Fruit fly (Drosophila melanogaster) whole organism, embryonic: ENCODE results near the gene Spt7.

Experiments used
- Adf1 ChIP-seq: fragments of 200-800 bp; sonication (Bioruptor generic); IDR thresholded peaks from 2 replicates; pipeline ENCODE4 v1.3.6; 2022; ENCODE audit warnings: missing biosample characterization, missing genetic modification characterization
- CG10543 ChIP-seq: fragments of 200-800 bp; sonication (Bioruptor generic); optimal IDR thresholded peaks from 3 replicates; lab custom pipeline; 2017; ENCODE audit warnings: missing biosample characterization, mild to moderate bottlenecking, missing genetic modification characterization, moderate library complexity
- CG11695 ChIP-seq: fragments of 200-800 bp; sonication (Bioruptor generic); IDR thresholded peaks from 3 replicates; pipeline ENCODE4 v1.3.6; 2022; ENCODE audit warnings: missing biosample characterization, missing genetic modification characterization
- CG1233 ChIP-seq: fragments of 200-800 bp; sonication (Bioruptor generic); optimal IDR thresholded peaks from 4 replicates; lab custom pipeline; 2018; ENCODE audit warnings: missing biosample characterization, mild to moderate bottlenecking, missing genetic modification characterization
- CG12391 ChIP-seq: fragments of 200-800 bp; sonication (Bioruptor generic); optimal IDR thresholded peaks from 3 replicates; lab custom pipeline; 2018; ENCODE audit warnings: missing biosample characterization, mild to moderate bottlenecking, missing genetic modification characterization, moderate library complexity
- CG13894 ChIP-seq: fragments of 200-800 bp; sonication (Bioruptor generic); optimal IDR thresholded peaks from 3 replicates; lab custom pipeline; 2018; ENCODE audit warnings: missing biosample characterization, mild to moderate bottlenecking, missing genetic modification characterization, moderate library complexity
- CG14050 ChIP-seq: fragments of 200-800 bp; sonication (Bioruptor generic); IDR thresholded peaks from 3 replicates; pipeline ENCODE4 v1.3.6; 2022; ENCODE audit warnings: missing biosample characterization, missing genetic modification characterization
- CG14710 ChIP-seq: fragments of 200-800 bp; sonication (Bioruptor generic); optimal IDR thresholded peaks from 3 replicates; lab custom pipeline; 2019; ENCODE audit warnings: missing biosample characterization, mild to moderate bottlenecking, missing genetic modification characterization, moderate library complexity
- CG16815 ChIP-seq: fragments of 200-800 bp; sonication (Bioruptor generic); optimal IDR thresholded peaks from 3 replicates; lab custom pipeline; 2017; ENCODE audit warnings: missing biosample characterization, mild to moderate bottlenecking, missing genetic modification characterization
- CG17568 ChIP-seq: fragments of 200-800 bp; sonication (Bioruptor generic); optimal IDR thresholded peaks from 2 replicates; lab custom pipeline; 2018; ENCODE audit warnings: missing biosample characterization, mild to moderate bottlenecking, missing genetic modification characterization, moderate library complexity
- CG31441 ChIP-seq: fragments of 200-800 bp; sonication (Bioruptor generic); IDR thresholded peaks from 2 replicates; pipeline ENCODE4 v1.3.6; 2022; ENCODE audit warnings: missing biosample characterization, missing genetic modification characterization
- CG3407 ChIP-seq: fragments of 200-800 bp; sonication (Bioruptor generic); optimal IDR thresholded peaks from 2 replicates; lab custom pipeline; 2018; ENCODE audit warnings: missing biosample characterization, mild to moderate bottlenecking, missing genetic modification characterization
- CG4328 ChIP-seq: fragments of 200-800 bp; sonication (Bioruptor generic); optimal IDR thresholded peaks from 3 replicates; lab custom pipeline; 2017; ENCODE audit warnings: missing biosample characterization, missing genetic modification reagents, missing genetic modification characterization
- CG4820 ChIP-seq: fragments of 200-800 bp; sonication (Bioruptor generic); optimal IDR thresholded peaks from 3 replicates; lab custom pipeline; 2016; ENCODE audit warnings: missing biosample characterization, missing genetic modification characterization
- CG7556 ChIP-seq: fragments of 200-800 bp; sonication (Bioruptor generic); optimal IDR thresholded peaks from 2 replicates; lab custom pipeline; 2017; ENCODE audit warnings: missing biosample characterization, mild to moderate bottlenecking, missing genetic modification characterization
- CG7987 ChIP-seq: fragments of 200-800 bp; sonication (Bioruptor generic); optimal IDR thresholded peaks from 2 replicates; lab custom pipeline; 2018; ENCODE audit warnings: missing biosample characterization, mild to moderate bottlenecking, missing genetic modification characterization, moderate library complexity
- CG8944 ChIP-seq: fragments of 200-800 bp; sonication (Bioruptor generic); optimal IDR thresholded peaks from 3 replicates; lab custom pipeline; 2016; ENCODE audit warnings: missing biosample characterization, missing genetic modification characterization
- CoRest ChIP-seq: fragments of 200-800 bp; sonication (Bioruptor generic); optimal IDR thresholded peaks from 3 replicates; lab custom pipeline; 2018; ENCODE audit warnings: missing biosample characterization, mild to moderate bottlenecking, missing genetic modification characterization, moderate library complexity
- Dbx ChIP-seq: fragments of 200-800 bp; sonication (Bioruptor generic); IDR thresholded peaks from 3 replicates; pipeline ENCODE4 v1.3.6; 2022; ENCODE audit warnings: missing biosample characterization, missing genetic modification characterization
- E2f2 ChIP-seq: fragments of 200-800 bp; sonication (Bioruptor generic); IDR thresholded peaks from 2 replicates; pipeline ENCODE4 v1.3.6; 2022; ENCODE audit warnings: missing biosample characterization, missing genetic modification characterization
- ERR ChIP-seq: fragments of 200-800 bp; sonication (Bioruptor generic); optimal IDR thresholded peaks from 2 replicates; lab custom pipeline; 2016; ENCODE audit warnings: missing biosample characterization, missing genetic modification characterization
- Elba2 ChIP-seq: fragments of 200-800 bp; sonication (Bioruptor generic); optimal IDR thresholded peaks from 3 replicates; lab custom pipeline; 2016; ENCODE audit warnings: missing biosample characterization, missing genetic modification characterization
- H2.0 ChIP-seq: fragments of 200-800 bp; sonication (Bioruptor generic); IDR thresholded peaks from 2 replicates; pipeline ENCODE4 v1.3.6; 2022; ENCODE audit warnings: missing biosample characterization, missing genetic modification characterization
- Mad ChIP-seq: fragments of 200-800 bp; sonication (Bioruptor generic); optimal IDR thresholded peaks from 2 replicates; lab custom pipeline; 2016; ENCODE audit warnings: missing biosample characterization, missing genetic modification characterization
- Myb ChIP-seq: fragments of 200-800 bp; sonication (Bioruptor generic); optimal IDR thresholded peaks from 2 replicates; lab custom pipeline; 2016; ENCODE audit warnings: missing biosample characterization, missing genetic modification characterization
- Neu2 ChIP-seq: fragments of 200-800 bp; sonication (Bioruptor generic); optimal IDR thresholded peaks from 3 replicates; lab custom pipeline; 2016; ENCODE audit warnings: missing biosample characterization, missing genetic modification characterization, borderline replicate concordance
- Nf-YA ChIP-seq: fragments of 200-800 bp; sonication (Bioruptor generic); IDR thresholded peaks from 2 replicates; pipeline ENCODE4 v1.3.6; 2022; ENCODE audit warnings: missing biosample characterization, missing genetic modification characterization
- Sox102F ChIP-seq: fragments of 200-800 bp; sonication (Bioruptor generic); optimal IDR thresholded peaks from 2 replicates; lab custom pipeline; 2018; ENCODE audit warnings: missing biosample characterization, mild to moderate bottlenecking, missing genetic modification characterization, moderate library complexity
- abd-A ChIP-seq: fragments of 200-800 bp; sonication (Bioruptor generic); optimal IDR thresholded peaks from 3 replicates; lab custom pipeline; 2019; ENCODE audit warnings: missing biosample characterization, mild to moderate bottlenecking, missing genetic modification characterization, moderate library complexity
- amos ChIP-seq: fragments of 200-800 bp; sonication (Bioruptor generic); IDR thresholded peaks from 2 replicates; pipeline ENCODE4 v1.3.6; 2022; ENCODE audit warnings: missing biosample characterization, missing genetic modification characterization; ENCODE audit not compliant: partially characterized antibody
- bbx ChIP-seq: fragments of 200-800 bp; sonication (Bioruptor generic); IDR thresholded peaks from 2 replicates; pipeline ENCODE4 v1.3.6; 2022; ENCODE audit warnings: missing biosample characterization, missing genetic modification characterization; ENCODE audit not compliant: partially characterized antibody
- bcd ChIP-seq: fragments of 200-800 bp; sonication (Bioruptor generic); optimal IDR thresholded peaks from 2 replicates; lab custom pipeline; 2017; ENCODE audit warnings: missing biosample characterization, mild to moderate bottlenecking, missing genetic modification characterization
- bsh ChIP-seq, 2 experiments: fragments of 200-800 bp; sonication (Bioruptor generic); optimal IDR thresholded peaks; 2 replicates each; lab custom pipeline; 2017 to 2018; ENCODE audit warnings: mild to moderate bottlenecking in 2 of 2, missing biosample characterization in 2 of 2, missing genetic modification characterization in 2 of 2, moderate library complexity in 1 of 2
- cato ChIP-seq: fragments of 200-800 bp; sonication (Bioruptor generic); optimal IDR thresholded peaks from 2 replicates; lab custom pipeline; 2016; ENCODE audit warnings: missing biosample characterization, missing genetic modification characterization, borderline replicate concordance
- eyg ChIP-seq: fragments of 200-800 bp; sonication (Bioruptor generic); optimal IDR thresholded peaks from 3 replicates; lab custom pipeline; 2016; ENCODE audit warnings: missing biosample characterization, missing genetic modification characterization
- fd102C ChIP-seq: fragments of 200-800 bp; sonication (Bioruptor generic); optimal IDR thresholded peaks from 2 replicates; lab custom pipeline; 2018; ENCODE audit warnings: missing biosample characterization, mild to moderate bottlenecking, missing genetic modification characterization, moderate library complexity
- grau ChIP-seq: fragments of 200-800 bp; optimal IDR thresholded peaks from 3 replicates; lab custom pipeline; 2019; ENCODE audit warnings: missing biosample characterization, mild to moderate bottlenecking, missing genetic modification characterization, moderate library complexity
- gro ChIP-seq: fragments of 200-800 bp; sonication (Bioruptor generic); optimal IDR thresholded peaks from 2 replicates; lab custom pipeline; 2016; ENCODE audit warnings: missing biosample characterization, missing genetic modification characterization
- hth ChIP-seq: fragments of >200 bp; optimal IDR thresholded peaks from 2 replicates; lab custom pipeline; 2017; ENCODE audit warnings: inconsistent platforms
- inv ChIP-seq: fragments of 200-800 bp; sonication (Bioruptor generic); IDR thresholded peaks from 2 replicates; pipeline ENCODE4 v1.3.6; 2022; ENCODE audit warnings: missing biosample characterization, missing genetic modification characterization; ENCODE audit not compliant: partially characterized antibody
- jumu ChIP-seq: fragments of 200-800 bp; sonication (Bioruptor generic); optimal IDR thresholded peaks from 3 replicates; lab custom pipeline; 2016; ENCODE audit warnings: missing biosample characterization, missing genetic modification characterization
- lbe ChIP-seq: fragments of 200-800 bp; sonication (Bioruptor generic); optimal IDR thresholded peaks from 2 replicates; lab custom pipeline; 2016; ENCODE audit warnings: missing biosample characterization, mild to moderate bottlenecking, missing genetic modification characterization
- nom ChIP-seq: fragments of 200-800 bp; sonication (Bioruptor generic); optimal IDR thresholded peaks from 2 replicates; lab custom pipeline; 2017; ENCODE audit warnings: missing biosample characterization, missing genetic modification characterization, mild to moderate bottlenecking, moderate library complexity, missing genetic modification reagents
- pum ChIP-seq: fragments of 200-800 bp; sonication (Bioruptor generic); optimal IDR thresholded peaks from 2 replicates; lab custom pipeline; 2016; ENCODE audit warnings: missing biosample characterization, missing genetic modification characterization
- sens ChIP-seq: fragments of 200-800 bp; sonication (Bioruptor generic); peaks from one replicate; lab custom pipeline; 2016; ENCODE audit warnings: missing biosample characterization, missing genetic modification characterization
- seq ChIP-seq: fragments of 200-800 bp; sonication (Bioruptor generic); IDR thresholded peaks from 2 replicates; pipeline ENCODE4 v1.3.6; 2022; ENCODE audit warnings: missing biosample characterization, missing genetic modification characterization
- so ChIP-seq: fragments of 200-800 bp; sonication (Bioruptor generic); IDR thresholded peaks from 3 replicates; pipeline ENCODE4 v1.3.6; 2022; ENCODE audit warnings: missing biosample characterization, missing genetic modification characterization
- tap ChIP-seq: fragments of 200-800 bp; optimal IDR thresholded peaks from 3 replicates; lab custom pipeline; 2019; ENCODE audit warnings: missing biosample characterization, mild to moderate bottlenecking, missing genetic modification characterization, moderate library complexity
- wek ChIP-seq: fragments of 200-800 bp; sonication (Bioruptor generic); optimal IDR thresholded peaks from 3 replicates; lab custom pipeline; 2018; ENCODE audit warnings: missing biosample characterization, mild to moderate bottlenecking, missing genetic modification characterization, moderate library complexity
- yki ChIP-seq: fragments of >200 bp; optimal IDR thresholded peaks from 3 replicates; lab custom pipeline; 2018

Spt7 gene

dm6 chrX:17802353-17803121 is 47.7 kb upstream of the Spt7 start (continued):
- TF ChIP-seq CG7987 (GFP tag; lab: Kevin White, UChicago) (no peak), yki (lab: Kevin White, UChicago) (no peak), CG16815 (GFP tag; lab: Kevin White, UChicago) (peak; percentile 28), amos (GFP tag; lab: Robert Waterston, UW) (no peak), fd102C (GFP tag; lab: Kevin White, UChicago) (no peak), jumu (GFP tag; lab: Kevin White, UChicago) (no peak), Elba2 (no peak), H2.0 (no peak), ERR (GFP tag; lab: Kevin White, UChicago) (no peak), Neu2 (GFP tag; lab: Kevin White, UChicago) (no peak), CG14050 (GFP tag; lab: Robert Waterston, UW) (no peak), inv (GFP tag; lab: Robert Waterston, UW) (no peak), seq (GFP tag; lab: Robert Waterston, UW) (no peak), CG11695 (no peak), CG10543 (GFP tag; lab: Kevin White, UChicago) (no peak), CG17568 (GFP tag; lab: Kevin White, UChicago) (no peak), Myb (no peak), CG7556 (peak; percentile 61), cato (no peak), lbe (peak; percentile 34), eyg (no peak), abd-A (tag; lab: Kevin White, UChicago) (peak; percentile 48), tap (tag; lab: Kevin White, UChicago) (no peak), CG14710 (tag; lab: Kevin White, UChicago) (peak; percentile 6), hth (lab: Kevin White, UChicago) (no peak), CG4328 (no peak), CG4820 (no peak), bsh (GFP tag; optimal IDR thresholded peaks at IDR 0.05; lab: Kevin White, UChicago) (peak; percentile 4 to 35), sens (GFP tag; lab: Kevin White, UChicago) (peak; percentile 86), wek (no peak), CoRest (tag; lab: Kevin White, UChicago) (peak; percentile 43), Dbx (0 out of 3 replicates have a peak, but pooled peaks have one; percentile 22), E2f2 (GFP tag; lab: Robert Waterston, UW) (no peak), CG13894 (tag; lab: Kevin White, UChicago) (no peak), Adf1 (GFP tag; lab: Robert Waterston, UW) (peak; percentile 92), nom (peak; percentile 38), gro (GFP tag; lab: Kevin White, UChicago) (no peak), CG1233 (no peak), CG3407 (no peak), bcd (GFP tag; lab: Kevin White, UChicago) (peak; percentile 42), CG12391 (tag; lab: Kevin White, UChicago) (peak; percentile 47), bbx (no peak), pum (GFP tag; lab: Kevin White, UChicago) (no peak), so (no peak), grau (tag; lab: Kevin White, UChicago) (peak; percentile 44), CG8944 (GFP tag; lab: Kevin White, UChicago) (no peak), Nf-YA (GFP tag; lab: Robert Waterston, UW) (no peak), Sox102F (GFP tag; lab: Kevin White, UChicago) (peak; percentile 43), Mad (GFP tag; lab: Kevin White, UChicago) (no peak), CG31441 (peak; percentile 47; the same call in 1 of the 2 replicates)
